Fruit fly (Drosophila melanogaster) whole organism, prepupa: ENCODE measurements around the gene CG32638.

ENCODE experiments used
- Blimp-1 ChIP-seq: fragments of 200-800 bp; sonication (Bioruptor generic); optimal IDR thresholded peaks from 3 replicates; lab custom pipeline; 2017; ENCODE audit warnings: missing biosample characterization, missing genetic modification characterization, mild to moderate bottlenecking, moderate library complexity, missing genetic modification reagents
- CG10631 ChIP-seq: fragments of 200-800 bp; sonication (Bioruptor generic); optimal IDR thresholded peaks from 2 replicates; lab custom pipeline; 2016; ENCODE audit warnings: missing biosample characterization, missing genetic modification characterization
- CG10669 ChIP-seq: fragments of 200-800 bp; sonication (Bioruptor generic); optimal IDR thresholded peaks from 3 replicates; lab custom pipeline; 2018; ENCODE audit warnings: missing biosample characterization, mild to moderate bottlenecking, missing genetic modification characterization, moderate library complexity
- CG11294 ChIP-seq: fragments of 200-800 bp; sonication (Bioruptor generic); IDR thresholded peaks from 2 replicates; pipeline ENCODE4 v1.3.6; 2022; ENCODE audit warnings: missing biosample characterization, missing genetic modification characterization
- CG15336 ChIP-seq: fragments of 200-800 bp; sonication (Bioruptor generic); IDR thresholded peaks from 2 replicates; pipeline ENCODE4 v1.3.6; 2022; ENCODE audit warnings: missing biosample characterization, missing genetic modification characterization
- CG1621 ChIP-seq: fragments of 200-800 bp; sonication (Bioruptor generic); optimal IDR thresholded peaks from 3 replicates; lab custom pipeline; 2018; ENCODE audit warnings: missing biosample characterization, mild to moderate bottlenecking, missing genetic modification characterization
- CG3032 ChIP-seq: fragments of 200-800 bp; optimal IDR thresholded peaks from 2 replicates; lab custom pipeline; 2019; ENCODE audit warnings: missing biosample characterization, mild to moderate bottlenecking, missing genetic modification characterization, moderate library complexity
- CG31627 ChIP-seq: fragments of 200-800 bp; sonication (Bioruptor generic); optimal IDR thresholded peaks from 3 replicates; lab custom pipeline; 2016; ENCODE audit warnings: missing biosample characterization, missing genetic modification characterization
- CG32006 ChIP-seq: fragments of 200-800 bp; sonication (Bioruptor generic); optimal IDR thresholded peaks from 3 replicates; lab custom pipeline; 2017; ENCODE audit warnings: missing biosample characterization, mild to moderate bottlenecking, missing genetic modification characterization
- CG34406 ChIP-seq: fragments of 200-800 bp; sonication (Bioruptor generic); optimal IDR thresholded peaks from 3 replicates; lab custom pipeline; 2016; ENCODE audit warnings: missing biosample characterization, missing genetic modification characterization
- CG6276 ChIP-seq: fragments of 200-800 bp; sonication (Bioruptor generic); optimal IDR thresholded peaks from 2 replicates; lab custom pipeline; 2017; ENCODE audit warnings: missing biosample characterization, mild to moderate bottlenecking, missing genetic modification characterization
- CG6792 ChIP-seq: fragments of 200-800 bp; sonication (Bioruptor generic); optimal IDR thresholded peaks from 3 replicates; lab custom pipeline; 2016; ENCODE audit warnings: missing biosample characterization, missing genetic modification characterization
- CG6808 ChIP-seq: fragments of 200-800 bp; sonication (Bioruptor generic); optimal IDR thresholded peaks from 3 replicates; lab custom pipeline; 2017; ENCODE audit warnings: missing biosample characterization, missing genetic modification characterization, mild to moderate bottlenecking, moderate library complexity, missing genetic modification reagents
- CG6854 ChIP-seq: fragments of 200-800 bp; sonication (Bioruptor generic); optimal IDR thresholded peaks from 2 replicates; lab custom pipeline; 2017; ENCODE audit warnings: missing biosample characterization, mild to moderate bottlenecking, missing genetic modification characterization
- CG7368 ChIP-seq: fragments of 200-800 bp; sonication (Bioruptor generic); optimal IDR thresholded peaks from 3 replicates; lab custom pipeline; 2016; ENCODE audit warnings: missing biosample characterization, missing genetic modification characterization
- CG8119 ChIP-seq: fragments of 200-800 bp; sonication (Bioruptor generic); IDR thresholded peaks from 3 replicates; pipeline ENCODE4 v1.3.6; 2022; ENCODE audit warnings: missing biosample characterization, missing genetic modification characterization
- CG8319 ChIP-seq: fragments of 200-800 bp; sonication (Bioruptor generic); optimal IDR thresholded peaks from 3 replicates; lab custom pipeline; 2016; ENCODE audit warnings: missing biosample characterization, missing genetic modification characterization
- CG8632 ChIP-seq: fragments of 200-800 bp; sonication (Bioruptor generic); optimal IDR thresholded peaks from 3 replicates; lab custom pipeline; 2016; ENCODE audit warnings: missing biosample characterization, missing genetic modification characterization
- CG9139 ChIP-seq: fragments of 200-800 bp; sonication (Bioruptor generic); optimal IDR thresholded peaks from 3 replicates; lab custom pipeline; 2017; ENCODE audit warnings: missing biosample characterization, mild to moderate bottlenecking, missing genetic modification characterization
- Eip75B ChIP-seq: fragments of 200-800 bp; sonication (Bioruptor generic); optimal IDR thresholded peaks from 3 replicates; lab custom pipeline; 2016; ENCODE audit warnings: missing biosample characterization, missing genetic modification characterization
- Eip78C ChIP-seq: fragments of 200-800 bp; sonication (Bioruptor generic); peaks from one replicate; lab custom pipeline; 2016; ENCODE audit warnings: missing biosample characterization, missing genetic modification characterization
- Ets21C ChIP-seq: fragments of 200-800 bp; sonication (Bioruptor generic); optimal IDR thresholded peaks from 3 replicates; lab custom pipeline; 2016; ENCODE audit warnings: missing biosample characterization, missing genetic modification characterization
- Ets96B ChIP-seq: fragments of 200-800 bp; optimal IDR thresholded peaks from 2 replicates; lab custom pipeline; 2019; ENCODE audit warnings: missing biosample characterization, mild to moderate bottlenecking, missing genetic modification characterization, moderate library complexity
- Hr38 ChIP-seq: sonication (Bioruptor generic); optimal IDR thresholded peaks from 2 replicates; lab custom pipeline; 2016; ENCODE audit warnings: missing biosample characterization, missing genetic modification characterization
- Hr39 ChIP-seq: fragments of 200-800 bp; sonication (Bioruptor generic); optimal IDR thresholded peaks from 2 replicates; lab custom pipeline; 2016; ENCODE audit warnings: missing biosample characterization, missing genetic modification characterization
- Hr4 ChIP-seq: fragments of 200-800 bp; sonication (Bioruptor generic); optimal IDR thresholded peaks from 3 replicates; lab custom pipeline; 2016; ENCODE audit warnings: missing biosample characterization, missing genetic modification characterization
- Lpt ChIP-seq: fragments of 200-800 bp; sonication (Bioruptor generic); optimal IDR thresholded peaks from 3 replicates; lab custom pipeline; 2016; ENCODE audit warnings: missing biosample characterization, missing genetic modification characterization
- Met ChIP-seq: fragments of 200-800 bp; sonication (Bioruptor generic); optimal IDR thresholded peaks from 3 replicates; lab custom pipeline; 2016; ENCODE audit warnings: missing biosample characterization, missing genetic modification characterization
- OdsH ChIP-seq: fragments of 200-800 bp; sonication (Bioruptor generic); optimal IDR thresholded peaks from 3 replicates; lab custom pipeline; 2016; ENCODE audit warnings: missing biosample characterization, missing genetic modification characterization
- Smox ChIP-seq: fragments of 200-800 bp; sonication (Bioruptor generic); optimal IDR thresholded peaks from 3 replicates; lab custom pipeline; 2016; ENCODE audit warnings: missing biosample characterization, missing genetic modification characterization
- Sox102F ChIP-seq: fragments of 200-800 bp; sonication (Bioruptor generic); optimal IDR thresholded peaks from 2 replicates; lab custom pipeline; 2016; ENCODE audit warnings: missing biosample characterization, mild to moderate bottlenecking, missing genetic modification characterization
- Sox14 ChIP-seq: fragments of 200-800 bp; sonication (Bioruptor generic); optimal IDR thresholded peaks from 3 replicates; lab custom pipeline; 2016; ENCODE audit warnings: missing biosample characterization, missing genetic modification characterization
- Sox15 ChIP-seq: fragments of 200-800 bp; sonication (Bioruptor generic); optimal IDR thresholded peaks from 3 replicates; lab custom pipeline; 2016; ENCODE audit warnings: missing biosample characterization, missing genetic modification characterization
- achi ChIP-seq: fragments of 200-800 bp; sonication (Bioruptor generic); optimal IDR thresholded peaks from 3 replicates; lab custom pipeline; 2016; ENCODE audit warnings: missing biosample characterization, missing genetic modification characterization
- cyc ChIP-seq: fragments of 200-800 bp; sonication (Bioruptor generic); optimal IDR thresholded peaks from 3 replicates; lab custom pipeline; 2016; ENCODE audit warnings: missing biosample characterization, missing genetic modification characterization
- dac ChIP-seq: fragments of 200-800 bp; sonication (Bioruptor generic); optimal IDR thresholded peaks from 2 replicates; lab custom pipeline; 2017; ENCODE audit warnings: missing biosample characterization, mild to moderate bottlenecking, missing genetic modification characterization
- dsx ChIP-seq: fragments of 200-800 bp; optimal IDR thresholded peaks from 3 replicates; lab custom pipeline; 2019; ENCODE audit warnings: missing biosample characterization, mild to moderate bottlenecking, missing genetic modification characterization, moderate library complexity; ENCODE audit not compliant: poor library complexity, severe bottlenecking
- eg ChIP-seq: fragments of 200-800 bp; sonication (Bioruptor generic); IDR thresholded peaks from 3 replicates; pipeline ENCODE4 v1.3.6; 2022; ENCODE audit warnings: missing biosample characterization, missing genetic modification characterization
- esn ChIP-seq: fragments of 200-800 bp; sonication (Bioruptor generic); optimal IDR thresholded peaks from 2 replicates; lab custom pipeline; 2016; ENCODE audit warnings: missing biosample characterization, mild to moderate bottlenecking, missing genetic modification characterization, moderate library complexity
- fd59A ChIP-seq: fragments of 200-800 bp; sonication (Bioruptor generic); optimal IDR thresholded peaks from 2 replicates; lab custom pipeline; 2017; ENCODE audit warnings: missing biosample characterization, mild to moderate bottlenecking, missing genetic modification characterization, missing genetic modification reagents
- fd85E ChIP-seq: fragments of 200-800 bp; sonication (Bioruptor generic); optimal IDR thresholded peaks from 3 replicates; lab custom pipeline; 2016; ENCODE audit warnings: missing biosample characterization, missing genetic modification characterization
- pdm3 ChIP-seq: fragments of 200-800 bp; sonication (Bioruptor generic); optimal IDR thresholded peaks from 3 replicates; lab custom pipeline; 2016; ENCODE audit warnings: missing biosample characterization, missing genetic modification characterization
- salr ChIP-seq, 2 experiments: fragments of 200-800 bp; sonication (Bioruptor generic); optimal IDR thresholded peaks; 3 replicates each; lab custom pipeline; 2016 to 2018; ENCODE audit warnings: missing biosample characterization in 2 of 2, missing genetic modification characterization in 2 of 2, mild to moderate bottlenecking in 1 of 2
- spab ChIP-seq: fragments of 200-800 bp; sonication (Bioruptor generic); optimal IDR thresholded peaks from 2 replicates; lab custom pipeline; 2017; ENCODE audit warnings: missing biosample characterization, mild to moderate bottlenecking, missing genetic modification characterization, missing genetic modification reagents
- ss ChIP-seq, 2 experiments: fragments of 200-800 bp; sonication (Bioruptor generic); optimal IDR thresholded peaks; 2 replicates in 1 of 2; 3 replicates in 1 of 2; lab custom pipeline; 2017 to 2018; ENCODE audit warnings: mild to moderate bottlenecking in 2 of 2, missing biosample characterization in 2 of 2, missing genetic modification characterization in 2 of 2, moderate library complexity in 1 of 2
- svp ChIP-seq: fragments of 200-800 bp; sonication (Bioruptor generic); peaks from one replicate; lab custom pipeline; 2016; ENCODE audit warnings: missing biosample characterization, missing genetic modification characterization

The CG32638 gene

DNA sequence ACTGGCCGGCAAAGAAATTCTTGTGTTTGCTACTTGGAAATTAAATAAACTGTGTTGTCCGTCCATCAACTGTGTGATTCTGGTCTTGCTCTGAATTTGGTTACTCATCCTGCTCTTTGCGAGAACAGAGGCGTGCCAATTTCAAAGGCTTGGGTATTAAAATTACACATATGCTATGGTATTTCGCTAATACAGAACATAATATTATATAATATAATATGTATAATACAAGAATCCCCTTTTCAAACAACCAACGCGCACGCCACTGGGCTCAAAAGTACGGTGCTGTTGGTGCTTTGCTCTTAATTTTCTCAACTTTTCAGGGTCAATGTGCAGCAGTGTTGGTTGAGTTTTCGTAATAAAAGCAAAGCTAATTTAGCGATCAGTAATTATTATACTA, 28.7 kb downstream of the CG32638 start (continued):
- TF ChIP-seq CG8319 (GFP tag; lab: Kevin White, UChicago) (peak; percentile 26), Sox14 (GFP tag; lab: Kevin White, UChicago) (peak; percentile 24), dsx (GFP tag; lab: Kevin White, UChicago) (peak; percentile 36), CG3032 (tag; lab: Kevin White, UChicago) (peak; percentile 52), Hr39 (GFP tag; lab: Kevin White, UChicago) (peak; percentile 46), ss (GFP tag; optimal IDR thresholded peaks at IDR 0.05; lab: Kevin White, UChicago) (no peak), Sox102F (GFP tag; lab: Kevin White, UChicago) (peak; percentile 59), CG6808 (GFP tag; lab: Kevin White, UChicago) (no peak), CG1621 (tag; lab: Kevin White, UChicago) (no peak), achi (GFP tag; lab: Kevin White, UChicago) (peak; percentile 69), CG6854 (peak; percentile 63), pdm3 (peak; percentile 40), eg (peak; percentile 81), CG31627 (GFP tag; lab: Kevin White, UChicago) (peak; percentile 41), cyc (GFP tag; lab: Kevin White, UChicago) (peak; percentile 43), Sox15 (peak; percentile 45), esn (GFP tag; lab: Kevin White, UChicago) (peak; percentile 72), CG7368 (GFP tag; lab: Kevin White, UChicago) (peak; percentile 34), spab (GFP tag; lab: Kevin White, UChicago) (peak; percentile 11), CG15336 (GFP tag; lab: Robert Waterston, UW) (peak; percentile 65), CG34406 (peak; percentile 72), Hr4 (GFP tag; lab: Kevin White, UChicago) (no peak)

DNA sequence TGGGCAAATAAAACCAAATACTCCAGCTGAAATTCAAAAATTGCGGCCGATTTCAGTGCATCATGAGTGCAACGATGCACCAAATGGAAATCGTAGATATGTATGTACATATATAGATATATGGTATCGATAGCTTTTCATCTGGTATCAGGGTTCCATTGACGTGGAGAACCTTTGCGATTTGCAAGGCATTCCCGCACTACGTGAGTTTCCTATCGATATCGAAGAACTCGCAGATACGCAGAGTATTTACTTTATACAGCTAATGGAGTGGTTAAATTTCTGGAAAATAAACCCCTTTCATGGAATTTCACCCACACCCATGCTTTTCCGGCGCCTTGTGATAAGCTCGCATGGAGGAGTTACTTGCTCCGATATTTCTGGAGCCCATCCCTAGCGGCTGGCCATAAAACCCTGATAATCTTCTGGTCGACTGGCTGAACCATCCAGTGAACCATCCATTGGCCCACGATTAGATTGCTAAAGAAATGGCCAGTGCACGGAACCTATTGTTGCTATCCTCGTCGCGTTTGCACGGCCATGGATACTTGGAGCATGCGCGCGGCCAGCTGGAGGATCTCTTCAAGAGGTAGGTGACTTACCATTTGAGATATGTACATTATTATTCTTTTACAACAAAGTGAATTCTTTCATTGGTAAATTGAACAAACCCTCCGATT, 34.4 kb downstream of the CG32638 start, which contains the start of gene CG2200:
Gene CG2200 (plus strand): TSS at position 215 of the 680 bp plus-strand sequence.
- TF ChIP-seq Hr38 (no peak), CG11294 (peak; percentile 53; the same call in 1 of the 2 replicates), CG6276 (GFP tag; lab: Kevin White, UChicago) (no peak), CG1621 (tag; lab: Kevin White, UChicago) (peak; percentile 38), CG6854 (peak; percentile 29), salr (GFP tag; optimal IDR thresholded peaks at IDR 0.05; lab: Kevin White, UChicago) (peak in 1 of 2 experiments; percentile 19), CG34406 (peak; percentile 60), CG3032 (tag; lab: Kevin White, UChicago) (peak; percentile 66), Smox (GFP tag; lab: Kevin White, UChicago) (peak; percentile 77), CG8632 (GFP tag; lab: Kevin White, UChicago) (peak; percentile 57), Sox102F (GFP tag; lab: Kevin White, UChicago) (peak; percentile 82), fd85E (peak; percentile 36), CG32006 (GFP tag; lab: Kevin White, UChicago) (peak; percentile 58), CG6792 (GFP tag; lab: Kevin White, UChicago) (peak; percentile 76), Met (peak; percentile 73), Sox15 (peak; percentile 62), OdsH (GFP tag; lab: Kevin White, UChicago) (peak; percentile 71), CG9139 (GFP tag; lab: Kevin White, UChicago) (no peak), CG6808 (GFP tag; lab: Kevin White, UChicago) (peak; percentile 63), cyc (GFP tag; lab: Kevin White, UChicago) (peak; percentile 72), dsx (GFP tag; lab: Kevin White, UChicago) (peak; percentile 22), Eip78C (GFP tag; lab: Kevin White, UChicago) (peak; percentile 88), fd59A (GFP tag; lab: Kevin White, UChicago) (no peak), CG10631 (GFP tag; lab: Kevin White, UChicago) (peak; percentile 64), dac (GFP tag; lab: Kevin White, UChicago) (peak; percentile 8), CG7368 (GFP tag; lab: Kevin White, UChicago) (peak; percentile 71), Eip75B (GFP tag; lab: Kevin White, UChicago) (peak; percentile 64), Ets21C (GFP tag; lab: Kevin White, UChicago) (peak; percentile 72), Blimp-1 (GFP tag; lab: Kevin White, UChicago) (peak; percentile 2), CG10669 (GFP tag; lab: Kevin White, UChicago) (peak; percentile 58), Lpt (GFP tag; lab: Kevin White, UChicago) (peak; percentile 13), spab (GFP tag; lab: Kevin White, UChicago) (no peak), Ets96B (tag; lab: Kevin White, UChicago) (peak; percentile 39), CG8119 (GFP tag; lab: Robert Waterston, UW) (peak; percentile 57; the same call in 2 of the 3 replicates), svp (GFP tag; lab: Kevin White, UChicago) (peak; percentile 93), Sox14 (GFP tag; lab: Kevin White, UChicago) (peak; percentile 76), esn (GFP tag; lab: Kevin White, UChicago) (peak; percentile 84), ss (GFP tag; optimal IDR thresholded peaks at IDR 0.05; lab: Kevin White, UChicago) (no peak)
